Worm (Caenorhabditis elegans) whole organism, late embryonic: Measurements from ENCODE around the gene srt-22.

Experiments
- C38D4.7 ChIP-seq: fragments of 200-800 bp; sonication (Bioruptor generic); optimal IDR thresholded peaks from 2 replicates; lab custom pipeline; 2018; ENCODE audit warnings: mild to moderate bottlenecking, missing genetic modification characterization, moderate library complexity, missing compliant biosample characterization
- F13H6.1 ChIP-seq: sonication (generic microtip); optimal IDR thresholded peaks from 2 replicates; lab custom pipeline; 2016; ENCODE audit warnings: missing genetic modification characterization, missing compliant biosample characterization
- elt-4 ChIP-seq: sonication (generic microtip); optimal IDR thresholded peaks from 2 replicates; lab custom pipeline; 2016; ENCODE audit warnings: missing genetic modification characterization, missing compliant biosample characterization
- ets-4 ChIP-seq: sonication (generic microtip); optimal IDR thresholded peaks from 2 replicates; lab custom pipeline; 2016; ENCODE audit warnings: missing genetic modification characterization, missing compliant biosample characterization
- lin-11 ChIP-seq: fragments of 200-800 bp; sonication (Bioruptor generic); optimal IDR thresholded peaks from 2 replicates; lab custom pipeline; 2018; ENCODE audit warnings: mild to moderate bottlenecking, missing genetic modification characterization, missing compliant biosample characterization
- pax-1 ChIP-seq: fragments of 150-350 bp; optimal IDR thresholded peaks from 2 replicates; lab custom pipeline; 2014; ENCODE audit warnings: missing biosample characterization, missing genetic modification characterization
- pha-4 ChIP-seq: fragments of 150-350 bp; optimal IDR thresholded peaks from 2 replicates; lab custom pipeline; 2018; ENCODE audit warnings: missing biosample characterization, missing genetic modification reagents, missing genetic modification characterization
- rnt-1 ChIP-seq: sonication (generic microtip); optimal IDR thresholded peaks from 2 replicates; lab custom pipeline; 2016; ENCODE audit warnings: missing genetic modification characterization, missing compliant biosample characterization
- tbx-2 ChIP-seq: sonication (generic microtip); optimal IDR thresholded peaks from 2 replicates; lab custom pipeline; 2016; ENCODE audit warnings: missing genetic modification characterization, missing compliant biosample characterization

- no peak for TF ChIP-seq elt-4 (tag; lab: Kevin White, UChicago)
- TF ChIP-seq F13H6.1 (tag; lab: Kevin White, UChicago) = no peak
- no peak for TF ChIP-seq pha-4
- no peak for TF ChIP-seq tbx-2 (tag; lab: Kevin White, UChicago)
- TF ChIP-seq pax-1 = no peak
- TF ChIP-seq rnt-1 (tag; lab: Kevin White, UChicago) = no peak
- no peak for TF ChIP-seq lin-11 (tag; lab: Kevin White, UChicago)
- no peak for TF ChIP-seq C38D4.7 (GFP tag; lab: Kevin White, UChicago)
- TF ChIP-seq ets-4 (tag; lab: Kevin White, UChicago) = no peak
Observed at ce11 chrV:15267405-15267804, 48.3 kb downstream of the srt-22 start, which contains the start of gene T10H4.13.
